Worm (Caenorhabditis elegans): ENCODE measurements around the gene enu-3.1.

The enu-3.1 gene

DNA sequence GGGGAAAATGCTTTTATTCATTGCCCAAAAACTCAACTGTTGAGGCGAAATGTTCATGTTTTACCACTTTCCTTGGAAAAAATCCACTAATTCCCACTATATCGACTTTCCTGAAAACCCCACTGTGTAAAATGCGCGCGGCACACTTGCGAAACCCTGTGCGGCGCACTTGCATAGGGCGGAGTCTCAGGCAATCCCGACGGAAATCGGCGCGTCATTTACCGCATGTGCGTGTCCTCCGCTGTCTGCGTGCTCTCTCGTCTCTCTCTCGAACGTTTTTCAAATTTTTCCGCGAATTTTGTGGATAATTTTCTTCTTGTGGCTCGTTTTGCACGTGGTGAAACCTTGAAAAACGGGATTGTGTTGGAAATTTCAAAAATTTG is 25.1 kb downstream of the enu-3.1 start, which contains the start of gene atx-2:
TSS of gene atx-2 (plus strand) at position 226 of the 383 bp plus-strand sequence.
- peak; percentile 1 for TF ChIP-seq nhr-11 (tag; optimal IDR thresholded peaks at IDR 0.05)
- TF ChIP-seq sem-4 (tag; optimal IDR thresholded peaks at IDR 0.05), result peak; percentile 73
- peak; percentile 79 for TF ChIP-seq sma-9 (GFP tag; optimal IDR thresholded peaks at IDR 0.05)
- no peak for TF ChIP-seq sma-9 (tag; optimal IDR thresholded peaks at IDR 0.05)
- no peak for TF ChIP-seq nhr-12 (tag; optimal IDR thresholded peaks at IDR 0.05)
- TF ChIP-seq nhr-129 (tag; optimal IDR thresholded peaks at IDR 0.05), result peak; percentile 81
- no peak for TF ChIP-seq nhr-77 (tag; optimal IDR thresholded peaks at IDR 0.05)
- peak; percentile 91 for TF ChIP-seq unc-55 (GFP tag; optimal IDR thresholded peaks at IDR 0.05)
- peak; percentile 31 for TF ChIP-seq nhr-10 (tag; optimal IDR thresholded peaks at IDR 0.05)
- peak; percentile 69 for TF ChIP-seq lin-11 (tag; optimal IDR thresholded peaks at IDR 0.05)
- TF ChIP-seq ceh-16 (tag; optimal IDR thresholded peaks at IDR 0.05), result peak; percentile 16
- peak; percentile 74 for TF ChIP-seq nhr-25 (tag; optimal IDR thresholded peaks at IDR 0.05)
- no peak for TF ChIP-seq unc-62 (GFP tag; optimal IDR thresholded peaks at IDR 0.05)
- TF ChIP-seq ztf-1 (GFP tag; conservative IDR thresholded peaks at IDR 0.05), result no peak
- peak; percentile 77 for TF ChIP-seq crh-2 (tag; optimal IDR thresholded peaks at IDR 0.05)
- TF ChIP-seq lin-39 (tag; optimal IDR thresholded peaks at IDR 0.05), result no peak
- TF ChIP-seq aly-2 (tag; optimal IDR thresholded peaks at IDR 0.05), result no peak
- no peak for TF ChIP-seq unc-39 (tag; optimal IDR thresholded peaks at IDR 0.05)
- peak; percentile 47 for TF ChIP-seq fos-1 (tag; optimal IDR thresholded peaks at IDR 0.05)
- TF ChIP-seq egl-27 (tag; optimal IDR thresholded peaks at IDR 0.05), result peak; percentile 38
- TF ChIP-seq nhr-237 (tag; optimal IDR thresholded peaks at IDR 0.05), result no peak
- peak; percentile 78 for TF ChIP-seq sma-3 (GFP tag; optimal IDR thresholded peaks at IDR 0.05)
- no peak for TF ChIP-seq dmd-4 (tag; optimal IDR thresholded peaks at IDR 0.05)
- TF ChIP-seq skn-1 (tag; optimal IDR thresholded peaks at IDR 0.05), result peak; percentile 22
- TF ChIP-seq Y55F3AM.14 (GFP tag; optimal IDR thresholded peaks at IDR 0.05), result peak; percentile 86
- no peak for TF ChIP-seq elt-1 (tag; optimal IDR thresholded peaks at IDR 0.05)
- TF ChIP-seq ztf-4 (tag; optimal IDR thresholded peaks at IDR 0.05), result peak; percentile 43
- TF ChIP-seq mab-5 (tag; optimal IDR thresholded peaks at IDR 0.05), result peak; percentile 86
- TF ChIP-seq snpc-4 (tag; optimal IDR thresholded peaks at IDR 0.05), result peak; percentile 27
- no peak for TF ChIP-seq mbf-1 (tag; optimal IDR thresholded peaks at IDR 0.05)
- no peak for TF ChIP-seq nhr-6 (tag; optimal IDR thresholded peaks at IDR 0.05)
- TF ChIP-seq gmeb-1 (tag; optimal IDR thresholded peaks at IDR 0.05), result peak; percentile 81
- no peak for TF ChIP-seq ama-1 (optimal IDR thresholded peaks at IDR 0.05)
- TF ChIP-seq nhr-21 (tag; optimal IDR thresholded peaks at IDR 0.05), result peak; percentile 48
- TF ChIP-seq C34F6.9 (tag; optimal IDR thresholded peaks at IDR 0.05), result peak; percentile 74
- peak; percentile 82 for TF ChIP-seq lin-13 (GFP tag; optimal IDR thresholded peaks at IDR 0.05)
- no peak for TF ChIP-seq ceh-82 (tag; optimal IDR thresholded peaks at IDR 0.05)
- TF ChIP-seq R02D3.7 (tag; optimal IDR thresholded peaks at IDR 0.05), result peak; percentile 23
- TF ChIP-seq ztf-11 (tag; optimal IDR thresholded peaks at IDR 0.05), result peak; percentile 35
- peak; percentile 68 to 81 for TF ChIP-seq lsy-2 (tag; optimal IDR thresholded peaks at IDR 0.05)
- TF ChIP-seq F13H6.1 (tag; optimal IDR thresholded peaks at IDR 0.05), result peak; percentile 91
- peak; percentile 57 for TF ChIP-seq zag-1 (tag; optimal IDR thresholded peaks at IDR 0.05)
- TF ChIP-seq nhr-23 (tag; optimal IDR thresholded peaks at IDR 0.05), result no peak
- peak; percentile 60 to 79 for TF ChIP-seq mdl-1 (tag; optimal IDR thresholded peaks at IDR 0.05)

ce11 chrIII:10462935-10463548 is 27.0 kb downstream of the enu-3.1 start:
- TF ChIP-seq zag-1 (tag; optimal IDR thresholded peaks at IDR 0.05) (no peak), ceh-82 (tag; optimal IDR thresholded peaks at IDR 0.05) (no peak)

DNA sequence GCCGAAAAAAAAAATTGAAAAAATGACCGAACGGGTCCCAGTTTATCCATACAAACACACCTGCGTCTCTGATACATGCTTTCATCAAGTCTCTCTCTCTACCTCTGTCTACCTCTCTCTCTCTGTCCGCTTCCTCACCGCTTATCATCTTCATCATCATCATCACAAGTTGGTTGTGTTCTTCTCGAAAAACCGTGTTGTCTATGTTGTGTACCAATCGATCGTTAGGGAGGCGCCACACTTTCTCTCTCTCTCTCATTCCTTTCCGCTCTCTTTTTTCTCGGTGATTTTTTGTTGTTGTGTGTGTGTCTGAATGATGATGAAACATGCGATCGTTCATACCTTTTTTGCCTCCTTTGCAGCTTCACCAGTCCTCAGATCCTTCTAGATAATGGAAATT is 27.6 kb downstream of the enu-3.1 start:
- TF ChIP-seq nhr-21 (tag; optimal IDR thresholded peaks at IDR 0.05), result peak; percentile 29
- TF ChIP-seq nhr-25 (tag; optimal IDR thresholded peaks at IDR 0.05), result peak; percentile 68
- no peak for TF ChIP-seq ztf-4 (tag; optimal IDR thresholded peaks at IDR 0.05)
- peak; percentile 12 for TF ChIP-seq sma-9 (GFP tag; optimal IDR thresholded peaks at IDR 0.05)
- no peak for TF ChIP-seq sma-9 (tag; optimal IDR thresholded peaks at IDR 0.05)
- peak; percentile 2 for TF ChIP-seq lin-13 (GFP tag; optimal IDR thresholded peaks at IDR 0.05)
- no peak for TF ChIP-seq unc-62 (GFP tag; optimal IDR thresholded peaks at IDR 0.05)
- TF ChIP-seq blmp-1 (tag; optimal IDR thresholded peaks at IDR 0.05; ENCODE audit: insufficient read depth), result peak; percentile 17
- TF ChIP-seq zag-1 (tag; optimal IDR thresholded peaks at IDR 0.05), result no peak
- peak; percentile 40 for TF ChIP-seq C34F6.9 (tag; optimal IDR thresholded peaks at IDR 0.05)
- TF ChIP-seq nhr-6 (tag; optimal IDR thresholded peaks at IDR 0.05), result no peak
- TF ChIP-seq ama-1 (optimal IDR thresholded peaks at IDR 0.05), result no peak
- no peak for TF ChIP-seq aly-2 (tag; optimal IDR thresholded peaks at IDR 0.05)
- peak; percentile 43 for TF ChIP-seq crh-2 (tag; optimal IDR thresholded peaks at IDR 0.05)
- TF ChIP-seq skn-1 (tag; optimal IDR thresholded peaks at IDR 0.05), result peak; percentile 3
- TF ChIP-seq nhr-12 (tag; optimal IDR thresholded peaks at IDR 0.05), result no peak
- TF ChIP-seq F13H6.1 (tag; optimal IDR thresholded peaks at IDR 0.05), result peak; percentile 10
- peak; percentile 77 for TF ChIP-seq nhr-129 (tag; optimal IDR thresholded peaks at IDR 0.05)
- peak; percentile 51 for TF ChIP-seq sma-3 (GFP tag; optimal IDR thresholded peaks at IDR 0.05)
- no peak for TF ChIP-seq Y55F3AM.14 (GFP tag; optimal IDR thresholded peaks at IDR 0.05)
- TF ChIP-seq lsy-2 (tag; optimal IDR thresholded peaks at IDR 0.05), result peak in 1 of 2 experiments; percentile 53
- TF ChIP-seq fos-1 (tag; optimal IDR thresholded peaks at IDR 0.05), result peak; percentile 64
- TF ChIP-seq mab-5 (tag; optimal IDR thresholded peaks at IDR 0.05), result no peak
- TF ChIP-seq peb-1 (tag; optimal IDR thresholded peaks at IDR 0.05), result no peak
- no peak for TF ChIP-seq sem-4 (tag; optimal IDR thresholded peaks at IDR 0.05)

Data from whole organism, L2 larva.